Fruit fly (Drosophila melanogaster) whole organism, embryonic: ENCODE results near the gene axo.

Experiments
- B-H2 ChIP-seq: fragments of 200-800 bp; sonication (Bioruptor generic); optimal IDR thresholded peaks from 2 replicates; lab custom pipeline; 2018; ENCODE audit warnings: missing biosample characterization, mild to moderate bottlenecking, missing genetic modification characterization
- BtbVII ChIP-seq: fragments of 200-800 bp; sonication (Bioruptor generic); optimal IDR thresholded peaks from 3 replicates; lab custom pipeline; 2017; ENCODE audit warnings: missing biosample characterization, mild to moderate bottlenecking, missing genetic modification characterization
- CG10147 ChIP-seq: fragments of 200-800 bp; sonication (Bioruptor generic); optimal IDR thresholded peaks from 2 replicates; lab custom pipeline; 2019; ENCODE audit warnings: missing biosample characterization, mild to moderate bottlenecking, missing genetic modification characterization, moderate library complexity
- CG11560 ChIP-seq: fragments of 200-800 bp; sonication (Bioruptor generic); IDR thresholded peaks from 3 replicates; pipeline ENCODE4 v1.3.6; 2022; ENCODE audit warnings: missing biosample characterization, missing genetic modification characterization
- CG11695 ChIP-seq: fragments of 200-800 bp; sonication (Bioruptor generic); IDR thresholded peaks from 3 replicates; pipeline ENCODE4 v1.3.6; 2022; ENCODE audit warnings: missing biosample characterization, missing genetic modification characterization
- CG13894 ChIP-seq: fragments of 200-800 bp; sonication (Bioruptor generic); optimal IDR thresholded peaks from 3 replicates; lab custom pipeline; 2018; ENCODE audit warnings: missing biosample characterization, mild to moderate bottlenecking, missing genetic modification characterization, moderate library complexity
- CG14014 ChIP-seq: fragments of 200-800 bp; sonication (Bioruptor generic); IDR thresholded peaks from 2 replicates; pipeline ENCODE4 v1.3.6; 2022; ENCODE audit warnings: missing biosample characterization, missing genetic modification characterization
- CG15011 ChIP-seq: fragments of 200-800 bp; sonication (Bioruptor generic); optimal IDR thresholded peaks from 3 replicates; lab custom pipeline; 2018; ENCODE audit warnings: missing biosample characterization, mild to moderate bottlenecking, missing genetic modification characterization
- CG15514 ChIP-seq: fragments of 200-800 bp; sonication (Bioruptor generic); optimal IDR thresholded peaks from 3 replicates; lab custom pipeline; 2017; ENCODE audit warnings: missing biosample characterization, missing genetic modification characterization, mild to moderate bottlenecking, moderate library complexity, missing genetic modification reagents
- CG16815 ChIP-seq: fragments of 200-800 bp; sonication (Bioruptor generic); optimal IDR thresholded peaks from 3 replicates; lab custom pipeline; 2017; ENCODE audit warnings: missing biosample characterization, mild to moderate bottlenecking, missing genetic modification characterization
- CG17186 ChIP-seq: fragments of 200-800 bp; sonication (Bioruptor generic); optimal IDR thresholded peaks from 3 replicates; lab custom pipeline; 2017; ENCODE audit warnings: missing biosample characterization, missing genetic modification reagents, missing genetic modification characterization
- CG17829 ChIP-seq: fragments of 200-800 bp; optimal IDR thresholded peaks from 2 replicates; lab custom pipeline; 2019; ENCODE audit warnings: missing biosample characterization, mild to moderate bottlenecking, missing genetic modification characterization, moderate library complexity
- CG17912 ChIP-seq: fragments of 200-800 bp; sonication (Bioruptor generic); optimal IDR thresholded peaks from 2 replicates; lab custom pipeline; 2018; ENCODE audit warnings: missing biosample characterization, mild to moderate bottlenecking, missing genetic modification characterization
- CG2199 ChIP-seq: fragments of 200-800 bp; sonication (Bioruptor generic); IDR thresholded peaks from 3 replicates; pipeline ENCODE4 v1.3.6; 2022; ENCODE audit warnings: missing biosample characterization, missing genetic modification characterization
- CG2712 ChIP-seq: fragments of 200-800 bp; optimal IDR thresholded peaks from 3 replicates; lab custom pipeline; 2019; ENCODE audit warnings: missing biosample characterization, mild to moderate bottlenecking, missing genetic modification characterization, moderate library complexity
- CG30431 ChIP-seq: fragments of 200-800 bp; sonication (Bioruptor generic); optimal IDR thresholded peaks from 2 replicates; lab custom pipeline; 2017; ENCODE audit warnings: missing biosample characterization, missing genetic modification characterization
- CG31224 ChIP-seq: fragments of 200-800 bp; sonication (Bioruptor generic); IDR thresholded peaks from 2 replicates; pipeline ENCODE4 v1.3.6; 2022; ENCODE audit warnings: missing biosample characterization, missing genetic modification characterization
- CG31441 ChIP-seq: fragments of 200-800 bp; sonication (Bioruptor generic); IDR thresholded peaks from 2 replicates; pipeline ENCODE4 v1.3.6; 2022; ENCODE audit warnings: missing biosample characterization, missing genetic modification characterization
- CG3847 ChIP-seq: fragments of 200-800 bp; sonication (Bioruptor generic); IDR thresholded peaks from 2 replicates; pipeline ENCODE4 v1.3.6; 2022; ENCODE audit warnings: missing biosample characterization, missing genetic modification characterization
- CG4328 ChIP-seq: fragments of 200-800 bp; sonication (Bioruptor generic); optimal IDR thresholded peaks from 3 replicates; lab custom pipeline; 2017; ENCODE audit warnings: missing biosample characterization, missing genetic modification reagents, missing genetic modification characterization
- CG6654 ChIP-seq: fragments of 200-800 bp; sonication (Bioruptor generic); optimal IDR thresholded peaks from 2 replicates; lab custom pipeline; 2017; ENCODE audit warnings: missing biosample characterization, mild to moderate bottlenecking, missing genetic modification characterization
- CG6765 ChIP-seq: fragments of 200-800 bp; sonication (Bioruptor generic); optimal IDR thresholded peaks from 3 replicates; lab custom pipeline; 2017; ENCODE audit warnings: missing biosample characterization, mild to moderate bottlenecking, missing genetic modification characterization
- CG6791 ChIP-seq: fragments of 200-800 bp; sonication (Bioruptor generic); IDR thresholded peaks from 3 replicates; pipeline ENCODE4 v1.3.6; 2022; ENCODE audit warnings: missing biosample characterization, missing genetic modification characterization; ENCODE audit not compliant: partially characterized antibody
- CG7372 ChIP-seq: fragments of 200-800 bp; sonication (Bioruptor generic); IDR thresholded peaks from 2 replicates; pipeline ENCODE4 v1.3.6; 2022; ENCODE audit warnings: missing biosample characterization, missing genetic modification characterization
- CG8281 ChIP-seq: fragments of 200-800 bp; sonication (Bioruptor generic); optimal IDR thresholded peaks from 2 replicates; lab custom pipeline; 2018; ENCODE audit warnings: missing biosample characterization, mild to moderate bottlenecking, missing genetic modification characterization, moderate library complexity
- CrebB ChIP-seq: fragments of 200-800 bp; sonication (Bioruptor generic); optimal IDR thresholded peaks from 3 replicates; lab custom pipeline; 2018; ENCODE audit warnings: missing biosample characterization, mild to moderate bottlenecking, missing genetic modification characterization
- Eip74EF ChIP-seq, 2 experiments: fragments of 200-800 bp in 1 of 2; fragments of >200 bp in 1 of 2; sonication (Bioruptor generic) in 1 of 2; optimal IDR thresholded peaks; 2 replicates each; lab custom pipeline; 2017 to 2019; ENCODE audit warnings: missing biosample characterization in 2 of 2, missing genetic modification characterization in 2 of 2, mild to moderate bottlenecking in 1 of 2, moderate library complexity in 1 of 2
- Kr ChIP-seq: fragments of 200-800 bp; sonication (Bioruptor generic); optimal IDR thresholded peaks from 2 replicates; lab custom pipeline; 2017; ENCODE audit warnings: missing biosample characterization, mild to moderate bottlenecking, missing genetic modification characterization
- Mes4 ChIP-seq: fragments of 200-800 bp; sonication (Bioruptor generic); optimal IDR thresholded peaks from 2 replicates; lab custom pipeline; 2016; ENCODE audit warnings: missing biosample characterization, missing genetic modification characterization
- Stat92E ChIP-seq, 3 experiments: fragments of >200 bp in 2 of 3; fragments of 200-800 bp in 1 of 3; sonication (Bioruptor generic) in 1 of 3; optimal IDR thresholded peaks; 2 replicates each; lab custom pipeline; 2017 to 2019; ENCODE audit warnings: missing biosample characterization in 3 of 3, missing genetic modification characterization in 3 of 3, mild to moderate bottlenecking in 1 of 3, moderate library complexity in 1 of 3
- TFAM ChIP-seq: fragments of 200-800 bp; sonication (Bioruptor generic); optimal IDR thresholded peaks from 2 replicates; lab custom pipeline; 2017; ENCODE audit warnings: missing biosample characterization, missing genetic modification characterization, inconsistent platforms
- crp ChIP-seq, 2 experiments: fragments of 200-800 bp; sonication (Bioruptor generic); optimal IDR thresholded peaks; 2 replicates in 1 of 2; 3 replicates in 1 of 2; lab custom pipeline; 2017; ENCODE audit warnings: missing biosample characterization in 2 of 2, missing genetic modification characterization in 2 of 2, mild to moderate bottlenecking in 1 of 2, moderate library complexity in 1 of 2
- cwo ChIP-seq: fragments of 200-800 bp; sonication (Bioruptor generic); optimal IDR thresholded peaks from 3 replicates; lab custom pipeline; 2017; ENCODE audit warnings: missing biosample characterization, missing genetic modification characterization, mild to moderate bottlenecking, moderate library complexity, missing genetic modification reagents
- da ChIP-seq: fragments of 200-800 bp; sonication (Bioruptor generic); optimal IDR thresholded peaks from 2 replicates; lab custom pipeline; 2016; ENCODE audit warnings: missing biosample characterization, missing genetic modification characterization
- mld ChIP-seq: fragments of 200-800 bp; sonication (Bioruptor generic); IDR thresholded peaks from 3 replicates; pipeline ENCODE4 v1.3.6; 2022; ENCODE audit warnings: missing biosample characterization, missing genetic modification characterization; ENCODE audit not compliant: partially characterized antibody
- nom ChIP-seq: fragments of 200-800 bp; sonication (Bioruptor generic); optimal IDR thresholded peaks from 2 replicates; lab custom pipeline; 2017; ENCODE audit warnings: missing biosample characterization, missing genetic modification characterization, mild to moderate bottlenecking, moderate library complexity, missing genetic modification reagents
- oc ChIP-seq: fragments of 200-800 bp; sonication (Bioruptor generic); optimal IDR thresholded peaks from 2 replicates; lab custom pipeline; 2018; ENCODE audit warnings: missing biosample characterization, mild to moderate bottlenecking, missing genetic modification characterization, moderate library complexity
- repo ChIP-seq: fragments of 200-800 bp; sonication (Bioruptor generic); optimal IDR thresholded peaks from 2 replicates; lab custom pipeline; 2016; ENCODE audit warnings: missing biosample characterization, missing genetic modification characterization
- run ChIP-seq: fragments of 200-800 bp; sonication (Bioruptor generic); optimal IDR thresholded peaks from 3 replicates; lab custom pipeline; 2018; ENCODE audit warnings: missing biosample characterization, mild to moderate bottlenecking, missing genetic modification characterization
- trem ChIP-seq: fragments of 200-800 bp; optimal IDR thresholded peaks from 3 replicates; lab custom pipeline; 2019; ENCODE audit warnings: missing biosample characterization, mild to moderate bottlenecking, missing genetic modification characterization, moderate library complexity
- tx ChIP-seq: fragments of 200-800 bp; sonication (Bioruptor generic); optimal IDR thresholded peaks from 2 replicates; lab custom pipeline; 2016; ENCODE audit warnings: missing biosample characterization, missing genetic modification characterization
- zf30C ChIP-seq: fragments of 200-800 bp; sonication (Bioruptor generic); optimal IDR thresholded peaks from 3 replicates; lab custom pipeline; 2018; ENCODE audit warnings: missing biosample characterization, mild to moderate bottlenecking, missing genetic modification characterization
- zfh2 ChIP-seq: fragments of 200-800 bp; sonication (Bioruptor generic); optimal IDR thresholded peaks from 2 replicates; lab custom pipeline; 2016; ENCODE audit warnings: missing biosample characterization, missing genetic modification characterization

The axo gene

dm6 chr3L:4625387-4626386 lies 61.4 kb downstream of the axo start, which contains the start of gene Src64B (continued):
- TF ChIP-seq cwo, result no peak
- TF ChIP-seq CG2712 (tag; lab: Kevin White, UChicago), result peak; percentile 31

dm6 chr3L:4624371-4625154 lies 62.6 kb downstream of the axo start:
- TF ChIP-seq CG7372 (peak; percentile 87), CG30431 (GFP tag; lab: Kevin White, UChicago) (peak; percentile 78), CG31441 (peak; percentile 89), Kr (GFP tag; lab: Kevin White, UChicago) (no peak), CG11560 (tag; lab: Robert Waterston, UW) (peak; percentile 75), CG15514 (GFP tag; lab: Kevin White, UChicago) (peak; percentile 71), run (peak; percentile 34), zf30C (no peak), CG11695 (peak; percentile 92), trem (peak; percentile 56), CG15011 (GFP tag; lab: Kevin White, UChicago) (peak; percentile 83), CG17186 (peak; percentile 38), CG17829 (peak; percentile 75), nom (peak; percentile 57), repo (peak; percentile 87), Mes4 (peak; percentile 69), tx (GFP tag; lab: Kevin White, UChicago) (peak; percentile 88), BtbVII (GFP tag; lab: Kevin White, UChicago) (peak; percentile 76), oc (tag; lab: Kevin White, UChicago) (peak; percentile 80), B-H2 (GFP tag; lab: Kevin White, UChicago) (peak; percentile 35), CG3847 (GFP tag; lab: Robert Waterston, UW) (peak; percentile 77), TFAM (GFP tag; lab: Kevin White, UChicago) (peak; percentile 22), CG4328 (GFP tag; lab: Kevin White, UChicago) (peak; percentile 76), CG13894 (tag; lab: Kevin White, UChicago) (peak; percentile 71), CrebB (tag; lab: Kevin White, UChicago) (peak; percentile 61), CG6791 (GFP tag; lab: Robert Waterston, UW) (no peak), CG16815 (GFP tag; lab: Kevin White, UChicago) (peak; percentile 80), crp (GFP tag; optimal IDR thresholded peaks at IDR 0.05; lab: Kevin White, UChicago) (peak in 1 of 2 experiments; percentile 37), Eip74EF (GFP tag; optimal IDR thresholded peaks at IDR 0.05; lab: Kevin White, UChicago) (peak in 1 of 2 experiments; percentile 91), da (GFP tag; lab: Kevin White, UChicago) (peak; percentile 32), CG2199 (GFP tag; lab: Robert Waterston, UW) (peak; percentile 83), CG6654 (GFP tag; lab: Kevin White, UChicago) (peak; percentile 65), CG10147 (peak; percentile 85), zfh2 (GFP tag; lab: Kevin White, UChicago) (peak; percentile 80), CG31224 (GFP tag; lab: Robert Waterston, UW) (peak; percentile 71), CG8281 (peak; percentile 78), CG14014 (peak; percentile 88), CG17912 (GFP tag; lab: Kevin White, UChicago) (peak; percentile 41), Stat92E (GFP tag; optimal IDR thresholded peaks at IDR 0.05; lab: Kevin White, UChicago) (peak in 1 of 3 experiments; percentile 67), mld (GFP tag; lab: Robert Waterston, UW) (no peak), CG6765 (GFP tag; lab: Kevin White, UChicago) (peak; percentile 65)
